4 fruit fly cellular contexts compared by ENCODE assay signal in the genomic region with DNA sequence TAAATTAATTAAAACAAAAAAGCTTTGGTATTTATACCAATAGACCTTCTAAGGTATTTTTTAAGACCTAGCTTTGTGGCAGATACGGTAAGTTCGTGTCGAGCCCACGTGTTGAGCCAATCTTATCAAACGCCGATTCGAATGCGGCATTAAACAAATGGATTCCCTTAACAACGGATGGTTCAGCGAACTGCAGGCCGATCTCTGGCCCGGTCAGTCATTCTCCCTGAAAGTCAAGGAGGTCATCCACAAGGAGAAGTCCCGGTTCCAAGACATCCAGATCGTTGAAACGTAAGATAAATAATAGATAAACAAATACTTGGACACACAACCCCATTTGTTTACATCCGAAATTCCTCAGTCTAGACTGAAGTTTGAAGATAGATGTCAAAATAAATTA.
A peak's percentile ranks its signal among the peaks of the same experiment; 100 is the strongest.
TF ChIP-seq lines count a peak whose summit lies in the region.

SpdS (plus strand) TSS at position 78 of the 400 bp plus-strand sequence.

- no peak for TF ChIP-seq CTCF in whole organism, embryonic (GFP tag; optimal IDR thresholded peaks at IDR 0.05; lab: Kevin White, UChicago)

TF ChIP-seq in whole organism, adult, 20 proteins besides CTCF, POLR2A, EP300 and RAD21:
- no peak for TF ChIP-seq CG12768 (GFP tag; optimal IDR thresholded peaks at IDR 0.05; lab: Kevin White, UChicago)
- TF ChIP-seq tj (GFP tag; optimal IDR thresholded peaks at IDR 0.05; lab: Kevin White, UChicago), result no peak
- no peak for TF ChIP-seq cnc (optimal IDR thresholded peaks at IDR 0.05; lab: Kevin White, UChicago)
- peak; percentile 98 for TF ChIP-seq Mnt (GFP tag; optimal IDR thresholded peaks at IDR 0.05; lab: Kevin White, UChicago)
TF ChIP-seq in whole organism, adult: peak in this region for 1.

TF ChIP-seq in whole organism, embryonic, 481 proteins besides CTCF, POLR2A, EP300 and RAD21 (continues in another document):
- TF ChIP-seq Neu2 (GFP tag; optimal IDR thresholded peaks at IDR 0.05; lab: Kevin White, UChicago; ENCODE audit: borderline replicate concordance) (no peak), CG17385 (GFP tag; optimal IDR thresholded peaks at IDR 0.05; lab: Kevin White, UChicago) (peak; percentile 5), CG6765 (GFP tag; optimal IDR thresholded peaks at IDR 0.05; lab: Kevin White, UChicago) (no peak), wek (GFP tag; optimal IDR thresholded peaks at IDR 0.05; lab: Kevin White, UChicago) (peak; percentile 23), CG8944 (GFP tag; optimal IDR thresholded peaks at IDR 0.05; lab: Kevin White, UChicago) (no peak), HHEX (GFP tag; optimal IDR thresholded peaks at IDR 0.05; lab: Kevin White, UChicago) (no peak), lbe (GFP tag; optimal IDR thresholded peaks at IDR 0.05; lab: Kevin White, UChicago) (no peak), hb (GFP tag; IDR thresholded peaks at IDR 0.05; lab: Robert Waterston, UW; ENCODE audit: partially characterized antibody) (no peak), dysf (GFP tag; IDR thresholded peaks at IDR 0.05; lab: Robert Waterston, UW) (no peak), CG13296 (GFP tag; optimal IDR thresholded peaks at IDR 0.05; lab: Kevin White, UChicago) (peak; percentile 30), caup (GFP tag; optimal IDR thresholded peaks at IDR 0.05; lab: Kevin White, UChicago; ENCODE audit: severe bottlenecking) (no peak), CG10462 (GFP tag; optimal IDR thresholded peaks at IDR 0.05; lab: Kevin White, UChicago) (no peak), CG16813 (GFP tag; IDR thresholded peaks at IDR 0.05; lab: Robert Waterston, UW; ENCODE audit: partially characterized antibody) (no peak), Med (GFP tag; lab: Kevin White, UChicago) (peak; percentile 78), CG16779 (GFP tag; IDR thresholded peaks at IDR 0.05; lab: Robert Waterston, UW) (no peak), nau (GFP tag; optimal IDR thresholded peaks at IDR 0.05; lab: Kevin White, UChicago) (peak; percentile 18), CG34376 (GFP tag; optimal IDR thresholded peaks at IDR 0.05; lab: Kevin White, UChicago) (peak; percentile 28), Ravus (GFP tag; IDR thresholded peaks at IDR 0.05; lab: Robert Waterston, UW) (no peak), pzg (GFP tag; optimal IDR thresholded peaks at IDR 0.05; lab: Kevin White, UChicago) (peak; percentile 35), CG5953 (GFP tag; IDR thresholded peaks at IDR 0.05; lab: Robert Waterston, UW) (no peak), lov (optimal IDR thresholded peaks at IDR 0.05; lab: Kevin White, UChicago) (no peak), lov (GFP tag; IDR thresholded peaks at IDR 0.05; lab: Robert Waterston, UW) (no peak), MESR4 (GFP tag; optimal IDR thresholded peaks at IDR 0.05; lab: Kevin White, UChicago) (peak; percentile 26), ind (GFP tag; optimal IDR thresholded peaks at IDR 0.05; lab: Kevin White, UChicago) (no peak), HmgZ (tag; optimal IDR thresholded peaks at IDR 0.05; lab: Kevin White, UChicago) (peak; percentile 21), nerfin-1 (tag; optimal IDR thresholded peaks at IDR 0.05; lab: Kevin White, UChicago) (peak; percentile 29), Sox102F (GFP tag; optimal IDR thresholded peaks at IDR 0.05; lab: Kevin White, UChicago) (no peak), fd96Cb (tag; optimal IDR thresholded peaks at IDR 0.05; lab: Kevin White, UChicago) (no peak)

TF ChIP-seq in whole organism, prepupa, 60 proteins besides CTCF, POLR2A, EP300 and RAD21:
- TF ChIP-seq fkh (GFP tag; optimal IDR thresholded peaks at IDR 0.05; lab: Kevin White, UChicago) (peak; percentile 80), CG32006 (GFP tag; optimal IDR thresholded peaks at IDR 0.05; lab: Kevin White, UChicago) (no peak)

TF ChIP-seq in whole organism, wandering third instar larva, 38 proteins besides CTCF, POLR2A, EP300 and RAD21:
- TF ChIP-seq Rel (GFP tag; optimal IDR thresholded peaks at IDR 0.05; lab: Kevin White, UChicago), result no peak
- TF ChIP-seq Rel (tag; optimal IDR thresholded peaks at IDR 0.05; lab: Kevin White, UChicago), result peak; percentile 48
- TF ChIP-seq pan (optimal IDR thresholded peaks at IDR 0.05; lab: Kevin White, UChicago), result no peak
